Worm (Caenorhabditis elegans) whole organism, young adult: ENCODE data around the gene uig-1.

Source experiments
- F57A8.1 ChIP-seq: fragments of 200-800 bp; sonication (Bioruptor generic); optimal IDR thresholded peaks from 2 replicates; lab custom pipeline; 2018; ENCODE audit warnings: mild to moderate bottlenecking, missing genetic modification characterization, moderate library complexity, missing compliant biosample characterization
- aptf-2 ChIP-seq: fragments of 200-800 bp; sonication (Bioruptor generic); conservative IDR thresholded peaks from 2 replicates; pipeline ENCODE4 v1.3.6; 2022; ENCODE audit warnings: missing genetic modification reagents, missing genetic modification characterization, missing compliant biosample characterization
- egrh-3 ChIP-seq: fragments of 200-800 bp; sonication (Bioruptor generic); IDR thresholded peaks from 2 replicates; pipeline ENCODE4 v1.3.6; 2022; ENCODE audit warnings: missing genetic modification reagents, missing genetic modification characterization, missing compliant biosample characterization
- madf-3 ChIP-seq: fragments of 200-800 bp; sonication (Bioruptor generic); IDR thresholded peaks from 2 replicates; pipeline ENCODE4 v1.3.6; 2022; ENCODE audit warnings: missing genetic modification reagents, missing genetic modification characterization, missing compliant biosample characterization
- madf-6 ChIP-seq: fragments of 200-800 bp; sonication (Bioruptor generic); IDR thresholded peaks from 2 replicates; pipeline ENCODE4 v1.3.6; 2022; ENCODE audit warnings: missing genetic modification reagents, missing genetic modification characterization, missing compliant biosample characterization
- mcd-1 ChIP-seq: fragments of 200-800 bp; sonication (Bioruptor generic); IDR thresholded peaks from 2 replicates; pipeline ENCODE4 v1.3.6; 2022; ENCODE audit warnings: missing genetic modification reagents, missing genetic modification characterization, missing compliant biosample characterization
- mes-4 ChIP-seq: sonication (generic microtip); optimal IDR thresholded peaks from 2 replicates; lab custom pipeline; 2016; ENCODE audit warnings: missing genotype, missing genetic modification characterization, missing compliant biosample characterization
- repo-1 ChIP-seq: sonication (generic microtip); optimal IDR thresholded peaks from 2 replicates; lab custom pipeline; 2017; ENCODE audit warnings: mild to moderate bottlenecking, missing genetic modification characterization, missing compliant biosample characterization
- somi-1 ChIP-seq: fragments of 200-800 bp; sonication (Bioruptor generic); optimal IDR thresholded peaks from 2 replicates; lab custom pipeline; 2018; ENCODE audit warnings: mild to moderate bottlenecking, missing genetic modification characterization, missing compliant biosample characterization
- unc-130 ChIP-seq: sonication (generic microtip); optimal IDR thresholded peaks from 2 replicates; lab custom pipeline; 2016; ENCODE audit warnings: missing genetic modification reagents, missing genetic modification characterization, missing compliant biosample characterization
- unc-62 ChIP-seq: fragments of 150-350 bp; optimal IDR thresholded peaks from 2 replicates; lab custom pipeline; 2014; ENCODE audit warnings: missing biosample characterization, missing genetic modification reagents, missing genetic modification characterization
- zfh-2 ChIP-seq: fragments of 200-800 bp; sonication (Bioruptor generic); conservative IDR thresholded peaks from 2 replicates; pipeline ENCODE4 v1.3.6; 2022; ENCODE audit warnings: missing genetic modification reagents, missing genetic modification characterization, missing compliant biosample characterization
- ztf-18 ChIP-seq: sonication (generic microtip); optimal IDR thresholded peaks from 2 replicates; lab custom pipeline; 2016; ENCODE audit warnings: missing genotype, mild to moderate bottlenecking, missing genetic modification characterization, missing compliant biosample characterization

- TF ChIP-seq ztf-18 (tag; lab: Kevin White, UChicago) (no peak), mcd-1 (GFP tag; lab: Robert Waterston, UW) (no peak), madf-6 (GFP tag; lab: Robert Waterston, UW) (no peak), F57A8.1 (GFP tag; lab: Kevin White, UChicago) (no peak), madf-3 (GFP tag; lab: Robert Waterston, UW) (no peak), zfh-2 (GFP tag; lab: Robert Waterston, UW) (no peak), mes-4 (no peak), aptf-2 (no peak), repo-1 (tag; lab: Kevin White, UChicago) (no peak), egrh-3 (no peak), somi-1 (GFP tag; lab: Kevin White, UChicago) (no peak), unc-62 (GFP tag; lab: Kevin White, UChicago) (no peak), unc-130 (GFP tag; lab: Kevin White, UChicago) (no peak)
Measured at ce11 chrV:13324933-13325760, 29.4 kb upstream of the uig-1 start, which contains the start of gene C50B6.7.
